Worm (Caenorhabditis elegans) whole organism, L2 larva: ENCODE data around the gene Y62F5A.9.

Source experiments
- ceh-16 ChIP-seq: fragments of 150-350 bp; optimal IDR thresholded peaks from 2 replicates; lab custom pipeline; 2014; ENCODE audit warnings: missing biosample characterization, missing genetic modification characterization
- lin-13 ChIP-seq: fragments of 150-350 bp; optimal IDR thresholded peaks from 2 replicates; lab custom pipeline; 2014; ENCODE audit warnings: missing biosample characterization, missing genetic modification reagents, missing genetic modification characterization
- mab-5 ChIP-seq: fragments of 150-350 bp; optimal IDR thresholded peaks from 2 replicates; lab custom pipeline; 2014; ENCODE audit warnings: missing biosample characterization, missing genetic modification characterization
- mdl-1 ChIP-seq, 2 experiments: fragments of 150-350 bp in 1 of 2; sonication (generic microtip) in 1 of 2; optimal IDR thresholded peaks; 2 replicates each; lab custom pipeline; 2017; ENCODE audit warnings: missing biosample characterization in 2 of 2, missing genetic modification characterization in 2 of 2
- zag-1 ChIP-seq: fragments of 150-350 bp; optimal IDR thresholded peaks from 2 replicates; lab custom pipeline; 2014; ENCODE audit warnings: missing biosample characterization, missing genetic modification characterization

- no peak for TF ChIP-seq ceh-16 (tag; lab: Kevin White, UChicago)
- TF ChIP-seq mdl-1 (tag; optimal IDR thresholded peaks at IDR 0.05; lab: Kevin White, UChicago): no peak
- TF ChIP-seq mab-5 (tag; lab: Kevin White, UChicago): no peak
- TF ChIP-seq lin-13: peak; percentile 3
- no peak for TF ChIP-seq zag-1
Measured at ce11 chrII:11577397-11577796, 38.8 kb upstream of the Y62F5A.9 start, which contains the start of gene pcs-1.
